Fruit fly (Drosophila melanogaster) Kc167 (cell line): Measurements from ENCODE around the gene sty.

Experiments
- Myc ChIP-seq: fragments of >200 bp; optimal IDR thresholded peaks from 2 replicates; lab custom pipeline; 2017; ENCODE audit warnings: missing external identifiers
- Sin3A ChIP-seq: fragments of >200 bp; optimal IDR thresholded peaks from 2 replicates; lab custom pipeline; 2018; ENCODE audit warnings: missing external identifiers
- h ChIP-seq: fragments of >200 bp; optimal IDR thresholded peaks from 3 replicates; lab custom pipeline; 2018; ENCODE audit warnings: missing external identifiers
- insv ChIP-seq: fragments of >200 bp; optimal IDR thresholded peaks from 3 replicates; lab custom pipeline; 2018; ENCODE audit warnings: missing external identifiers
- psq ChIP-seq: fragments of >200 bp; optimal IDR thresholded peaks from 2 replicates; lab custom pipeline; 2017; ENCODE audit warnings: missing external identifiers
- ttk ChIP-seq: sonication (Bioruptor generic); optimal IDR thresholded peaks from 2 replicates; lab custom pipeline; 2017; ENCODE audit warnings: missing external identifiers

The sty gene

dm6 chr3L:3383965-3384595, 40.7 kb downstream of the sty start:
- TF ChIP-seq Sin3A (lab: Kevin White, UChicago): no peak
- TF ChIP-seq Myc (lab: Kevin White, UChicago): no peak
- no peak for TF ChIP-seq psq (lab: Kevin White, UChicago)
- TF ChIP-seq insv (lab: Kevin White, UChicago): no peak
- TF ChIP-seq ttk (lab: Kevin White, UChicago): no peak
- no peak for TF ChIP-seq h (lab: Kevin White, UChicago)

- TF ChIP-seq Sin3A (lab: Kevin White, UChicago): no peak
- no peak for TF ChIP-seq psq (lab: Kevin White, UChicago)
- TF ChIP-seq Myc (lab: Kevin White, UChicago): no peak
- no peak for TF ChIP-seq ttk (lab: Kevin White, UChicago)
Measured at dm6 chr3L:3382489-3382879, 42.3 kb downstream of the sty start.

dm6 chr3L:3381869-3382488, 42.8 kb downstream of the sty start:
- TF ChIP-seq psq (lab: Kevin White, UChicago) (no peak), h (lab: Kevin White, UChicago) (no peak), Myc (lab: Kevin White, UChicago) (no peak), insv (lab: Kevin White, UChicago) (no peak), Sin3A (lab: Kevin White, UChicago) (no peak), ttk (lab: Kevin White, UChicago) (no peak)

dm6 chr3L:3380225-3381043, 44.3 kb downstream of the sty start:
- TF ChIP-seq insv (lab: Kevin White, UChicago) (no peak), ttk (lab: Kevin White, UChicago) (no peak), h (lab: Kevin White, UChicago) (no peak), psq (lab: Kevin White, UChicago) (no peak), Myc (lab: Kevin White, UChicago) (no peak), Sin3A (lab: Kevin White, UChicago) (no peak)

DNA sequence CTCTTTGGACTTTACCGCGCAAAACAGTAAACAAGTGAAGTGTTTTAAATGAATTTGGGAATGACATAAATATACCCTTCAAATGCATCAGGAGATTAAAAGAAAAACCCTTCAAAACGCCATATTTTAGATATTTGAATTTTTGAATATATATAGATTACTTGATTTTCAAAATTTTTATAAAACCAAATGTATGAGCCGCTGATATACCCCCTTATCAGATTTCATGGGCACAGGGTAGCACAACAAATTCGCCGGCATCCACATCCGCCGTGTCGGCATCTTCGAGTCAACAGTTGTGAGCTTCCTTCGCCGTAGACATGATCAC, 46.8 kb downstream of the sty start, which contains the start of gene Ids:
TSS of gene Ids (plus strand) at position 304 of the 328 bp plus-strand sequence.
- TF ChIP-seq Sin3A (lab: Kevin White, UChicago): no peak
- TF ChIP-seq Myc (lab: Kevin White, UChicago): no peak
- TF ChIP-seq insv (lab: Kevin White, UChicago): no peak
- TF ChIP-seq ttk (lab: Kevin White, UChicago): no peak
- no peak for TF ChIP-seq psq (lab: Kevin White, UChicago)
- TF ChIP-seq h (lab: Kevin White, UChicago): no peak

dm6 chr3L:3377247-3377964, 47.3 kb downstream of the sty start:
- TF ChIP-seq h (lab: Kevin White, UChicago) (no peak), Myc (lab: Kevin White, UChicago) (no peak), Sin3A (lab: Kevin White, UChicago) (no peak), insv (lab: Kevin White, UChicago) (no peak), ttk (lab: Kevin White, UChicago) (no peak), psq (lab: Kevin White, UChicago) (no peak)

DNA sequence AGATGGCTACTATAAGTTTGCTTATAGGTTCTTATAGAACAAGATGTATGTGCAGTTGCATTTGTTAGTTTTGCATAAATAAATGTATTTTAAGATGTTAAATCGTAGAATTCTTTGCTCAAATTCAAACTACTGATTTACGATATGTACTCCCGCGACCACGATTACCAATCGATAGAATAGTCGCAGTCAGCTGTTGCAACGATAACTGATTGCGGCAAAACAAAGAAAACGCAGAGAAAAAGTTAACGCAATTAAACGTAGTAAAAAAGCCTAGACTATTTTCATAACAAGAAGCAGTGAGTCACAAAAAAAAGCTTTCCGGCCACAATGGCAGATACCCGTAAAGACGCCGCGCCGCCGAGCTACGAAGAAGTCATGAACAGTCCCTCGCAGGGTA, 48.2 kb downstream of the sty start, which contains the start of gene CG12012:
TSS of gene CG12012 (plus strand) at position 207 of the 400 bp plus-strand sequence.
- TF ChIP-seq Sin3A (lab: Kevin White, UChicago) (no peak), insv (lab: Kevin White, UChicago) (no peak), Myc (lab: Kevin White, UChicago) (no peak), ttk (lab: Kevin White, UChicago) (no peak), h (lab: Kevin White, UChicago) (no peak), psq (lab: Kevin White, UChicago) (no peak)

- no peak for TF ChIP-seq ttk (lab: Kevin White, UChicago)
- peak; percentile 70 for TF ChIP-seq h (lab: Kevin White, UChicago)
- peak; percentile 75 for TF ChIP-seq insv (lab: Kevin White, UChicago)
Measured at dm6 chr3L:3373994-3374623, 50.6 kb downstream of the sty start, which contains the start of the genes Ythdc1 and CG12010. Ythdc1 (minus strand) TSS chr3L:3374170. CG12010 (plus strand) TSS chr3L:3374282.

DNA sequence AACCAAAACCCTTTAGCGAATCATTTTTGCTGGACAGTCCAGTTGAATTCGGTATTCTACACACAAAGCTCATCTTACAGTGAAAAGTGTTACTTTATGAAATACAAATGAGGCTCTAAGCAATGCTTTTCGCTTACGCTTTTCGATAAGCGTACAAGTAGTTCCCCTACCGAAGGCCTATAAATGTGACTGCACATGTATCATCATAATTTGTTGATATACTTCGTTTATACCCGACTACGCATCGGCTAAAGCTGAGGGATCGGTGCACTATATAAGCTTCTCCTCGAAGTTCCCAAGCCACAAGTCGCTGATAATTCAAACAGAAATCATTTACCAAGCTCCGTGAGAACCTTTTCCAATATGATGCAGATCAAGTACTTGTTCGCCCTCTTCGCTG, 55.5 kb downstream of the sty start, which contains the start of gene Drs:
TSS of gene Drs (plus strand) at position 301 of the 400 bp plus-strand sequence.
- no peak for TF ChIP-seq ttk (lab: Kevin White, UChicago)

dm6 chr3L:3353297-3353696, 71.4 kb downstream of the sty start:
- no peak for TF ChIP-seq ttk (lab: Kevin White, UChicago)
- TF ChIP-seq h (lab: Kevin White, UChicago): no peak
- TF ChIP-seq Myc (lab: Kevin White, UChicago): no peak
- no peak for TF ChIP-seq Sin3A (lab: Kevin White, UChicago)
- no peak for TF ChIP-seq psq (lab: Kevin White, UChicago)
- no peak for TF ChIP-seq insv (lab: Kevin White, UChicago)
